Worm (Caenorhabditis elegans) whole organism, early embryonic: ENCODE results near the gene zmp-4.

Experiments used
- B0310.2 ChIP-seq: sonication (generic microtip); optimal IDR thresholded peaks from 2 replicates; lab custom pipeline; 2016; ENCODE audit warnings: mild to moderate bottlenecking, missing genetic modification characterization, missing compliant biosample characterization
- F13C5.2 ChIP-seq: sonication (generic microtip); optimal IDR thresholded peaks from 2 replicates; lab custom pipeline; 2017; ENCODE audit warnings: mild to moderate bottlenecking, missing genetic modification characterization, inconsistent platforms, missing compliant biosample characterization
- aly-1 ChIP-seq: sonication (generic microtip); optimal IDR thresholded peaks from 2 replicates; lab custom pipeline; 2016; ENCODE audit warnings: missing genetic modification characterization, missing compliant biosample characterization
- ama-1 ChIP-seq: fragments of 150-350 bp; optimal IDR thresholded peaks from 2 replicates; lab custom pipeline; 2014
- ceh-13 ChIP-seq: fragments of 200-800 bp; sonication (Bioruptor generic); optimal IDR thresholded peaks from 2 replicates; lab custom pipeline; 2018; ENCODE audit warnings: mild to moderate bottlenecking, missing genetic modification characterization, missing compliant biosample characterization
- ceh-36 ChIP-seq: sonication (generic microtip); optimal IDR thresholded peaks from 2 replicates; lab custom pipeline; 2016; ENCODE audit warnings: missing genetic modification characterization, inconsistent platforms, missing compliant biosample characterization
- ets-7 ChIP-seq: sonication (generic microtip); optimal IDR thresholded peaks from 2 replicates; lab custom pipeline; 2016; ENCODE audit warnings: missing genotype, missing genetic modification characterization, missing compliant biosample characterization
- flt-1 ChIP-seq: fragments of 200-800 bp; sonication (Bioruptor generic); IDR thresholded peaks from 2 replicates; pipeline ENCODE4 v1.3.6; 2022; ENCODE audit warnings: missing genetic modification characterization, missing compliant biosample characterization
- hmbx-1 ChIP-seq: sonication (generic microtip); optimal IDR thresholded peaks from 2 replicates; lab custom pipeline; 2016; ENCODE audit warnings: mild to moderate bottlenecking, missing genetic modification characterization, missing compliant biosample characterization
- hmg-4 ChIP-seq: fragments of 200-800 bp; sonication (Bioruptor generic); optimal IDR thresholded peaks from 2 replicates; lab custom pipeline; 2018; ENCODE audit warnings: mild to moderate bottlenecking, missing genetic modification characterization, missing compliant biosample characterization
- hnd-1 ChIP-seq: sonication (generic microtip); optimal IDR thresholded peaks from 2 replicates; lab custom pipeline; 2016; ENCODE audit warnings: missing genetic modification characterization, missing compliant biosample characterization
- pes-1 ChIP-seq: fragments of 200-800 bp; sonication (Bioruptor generic); IDR thresholded peaks from 2 replicates; pipeline ENCODE4 v1.3.6; 2022; ENCODE audit warnings: missing genetic modification reagents, missing genetic modification characterization, missing compliant biosample characterization
- scrt-1 ChIP-seq: fragments of 200-800 bp; sonication (Bioruptor generic); IDR thresholded peaks from 2 replicates; pipeline ENCODE4 v1.3.6; 2022; ENCODE audit warnings: missing genetic modification characterization, missing compliant biosample characterization
- sea-1 ChIP-seq: fragments of 200-800 bp; sonication (Bioruptor generic); conservative IDR thresholded peaks from 2 replicates; pipeline ENCODE4 v1.3.6; 2022; ENCODE audit warnings: missing genetic modification characterization, missing compliant biosample characterization
- tbx-11 ChIP-seq: fragments of 200-800 bp; sonication (Bioruptor generic); IDR thresholded peaks from 2 replicates; pipeline ENCODE4 v1.3.6; 2022; ENCODE audit warnings: missing genetic modification characterization, missing compliant biosample characterization
- tbx-37 ChIP-seq: fragments of 200-800 bp; sonication (Bioruptor generic); conservative IDR thresholded peaks from 2 replicates; pipeline ENCODE4 v1.3.6; 2022; ENCODE audit warnings: missing genetic modification reagents, missing genetic modification characterization, missing compliant biosample characterization
- tra-4 ChIP-seq: sonication (generic microtip); optimal IDR thresholded peaks from 2 replicates; lab custom pipeline; 2017; ENCODE audit warnings: missing genetic modification characterization, missing compliant biosample characterization

zmp-4 gene

ce11 chrV:14928248-14928647 is 6.8 kb upstream of the zmp-4 start, which contains the start of gene srg-55:
Gene srg-55, minus strand, starts transcription at chrV:14928348.
- no peak for TF ChIP-seq ama-1 (lab: Kevin White, UChicago)
- no peak for TF ChIP-seq F13C5.2 (tag; lab: Kevin White, UChicago)
- no peak for TF ChIP-seq scrt-1 (GFP tag; lab: Robert Waterston, UW)
- no peak for TF ChIP-seq hmbx-1 (tag; lab: Kevin White, UChicago)
- TF ChIP-seq aly-1: no peak
- TF ChIP-seq tbx-37: no peak
- TF ChIP-seq B0310.2 (tag; lab: Kevin White, UChicago): no peak
- no peak for TF ChIP-seq flt-1 (GFP tag; lab: Robert Waterston, UW)

ce11 chrV:14924104-14924503 is 2.7 kb upstream of the zmp-4 start, which contains the start of gene srg-54:
Gene srg-54, minus strand, starts transcription at chrV:14924204.
- TF ChIP-seq tbx-11: no peak
- TF ChIP-seq pes-1 (GFP tag; lab: Robert Waterston, UW): no peak
- TF ChIP-seq tra-4 (tag; lab: Kevin White, UChicago): no peak
- TF ChIP-seq ama-1 (lab: Kevin White, UChicago): no peak
- no peak for TF ChIP-seq ets-7 (tag; lab: Kevin White, UChicago)
- no peak for TF ChIP-seq tbx-37
- no peak for TF ChIP-seq flt-1 (GFP tag; lab: Robert Waterston, UW)
- TF ChIP-seq aly-1: no peak
- no peak for TF ChIP-seq B0310.2 (tag; lab: Kevin White, UChicago)
- TF ChIP-seq ceh-36: no peak
- no peak for TF ChIP-seq ceh-13 (GFP tag; lab: Kevin White, UChicago)
- no peak for TF ChIP-seq F13C5.2 (tag; lab: Kevin White, UChicago)
- TF ChIP-seq hmg-4 (GFP tag; lab: Kevin White, UChicago): no peak
- TF ChIP-seq hnd-1 (tag; lab: Kevin White, UChicago): no peak
- no peak for TF ChIP-seq hmbx-1 (tag; lab: Kevin White, UChicago)
- TF ChIP-seq sea-1 (GFP tag; lab: Robert Waterston, UW): no peak

ce11 chrV:14915599-14915998 is 5.8 kb downstream of the zmp-4 start, which contains the start of gene H12D21.11:
Gene H12D21.11, plus strand, starts transcription at chrV:14915899.
- no peak for TF ChIP-seq pes-1 (GFP tag; lab: Robert Waterston, UW)
- TF ChIP-seq hmg-4 (GFP tag; lab: Kevin White, UChicago): no peak
- TF ChIP-seq tbx-11: no peak
- TF ChIP-seq tra-4 (tag; lab: Kevin White, UChicago): no peak
- no peak for TF ChIP-seq F13C5.2 (tag; lab: Kevin White, UChicago)
- no peak for TF ChIP-seq ama-1 (lab: Kevin White, UChicago)
- no peak for TF ChIP-seq flt-1 (GFP tag; lab: Robert Waterston, UW)
- TF ChIP-seq sea-1 (GFP tag; lab: Robert Waterston, UW): no peak
- no peak for TF ChIP-seq aly-1
- no peak for TF ChIP-seq scrt-1 (GFP tag; lab: Robert Waterston, UW)
- no peak for TF ChIP-seq hnd-1 (tag; lab: Kevin White, UChicago)

- no peak for TF ChIP-seq B0310.2 (tag; lab: Kevin White, UChicago)
- no peak for TF ChIP-seq flt-1 (GFP tag; lab: Robert Waterston, UW)
- TF ChIP-seq F13C5.2 (tag; lab: Kevin White, UChicago): no peak
- no peak for TF ChIP-seq pes-1 (GFP tag; lab: Robert Waterston, UW)
- TF ChIP-seq tra-4 (tag; lab: Kevin White, UChicago): no peak
- TF ChIP-seq ets-7 (tag; lab: Kevin White, UChicago): no peak
- no peak for TF ChIP-seq hnd-1 (tag; lab: Kevin White, UChicago)
- TF ChIP-seq ceh-36: no peak
Observed at ce11 chrV:14910758-14911157, 10.7 kb downstream of the zmp-4 start.

DNA sequence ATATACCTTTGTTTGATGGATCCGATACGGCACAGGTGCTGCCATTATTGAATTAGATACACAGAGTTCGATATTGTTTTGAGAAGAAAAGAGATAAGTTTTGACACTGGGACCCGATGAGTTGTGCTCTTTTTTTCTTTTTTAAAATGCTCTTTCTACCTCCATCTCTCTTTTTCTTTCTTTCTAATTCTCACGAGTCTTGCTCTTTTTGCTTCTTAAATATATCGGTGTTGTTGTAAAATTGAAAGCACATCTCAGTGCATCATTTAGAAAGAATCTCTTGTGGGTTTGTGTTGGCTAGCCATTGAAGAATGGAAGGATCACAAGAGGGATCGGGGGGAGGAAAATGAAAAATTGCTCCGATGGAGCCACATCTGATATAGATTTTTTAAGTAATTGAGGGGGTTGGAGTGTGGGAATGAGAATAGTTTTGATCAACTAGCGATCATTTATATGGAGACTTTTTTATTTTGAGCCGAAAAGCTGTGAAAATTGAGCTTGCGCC is 12.0 kb downstream of the zmp-4 start, which contains the start of gene H12D21.9:
TSS of gene H12D21.9 (minus strand) at position 148 of the 505 bp plus-strand sequence.
- TF ChIP-seq tbx-11: no peak

DNA sequence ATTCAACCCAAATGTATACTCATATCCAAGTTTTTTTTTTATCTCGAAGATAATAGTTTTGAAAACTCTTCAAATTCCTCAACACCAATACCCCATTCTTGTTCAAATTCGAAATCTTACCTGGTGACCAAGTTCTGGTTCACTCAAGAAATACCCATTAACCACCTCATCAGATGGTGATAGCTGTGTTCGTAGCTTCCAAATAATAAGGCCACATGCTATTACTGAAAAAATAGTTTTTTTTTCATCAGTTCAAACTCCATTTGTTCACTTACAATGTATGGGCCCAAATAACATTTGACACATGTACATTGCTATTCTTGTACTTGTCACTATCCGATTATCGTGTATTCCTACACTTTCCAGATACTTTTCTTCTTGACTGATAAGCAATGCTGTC is 14.0 kb downstream of the zmp-4 start:
- no peak for TF ChIP-seq flt-1 (GFP tag; lab: Robert Waterston, UW)
- TF ChIP-seq tra-4 (tag; lab: Kevin White, UChicago): no peak
- no peak for TF ChIP-seq pes-1 (GFP tag; lab: Robert Waterston, UW)
- no peak for TF ChIP-seq B0310.2 (tag; lab: Kevin White, UChicago)
- no peak for TF ChIP-seq ceh-36
- no peak for TF ChIP-seq tbx-37
- TF ChIP-seq aly-1: no peak
- no peak for TF ChIP-seq ama-1 (lab: Kevin White, UChicago)
- no peak for TF ChIP-seq hmbx-1 (tag; lab: Kevin White, UChicago)
- TF ChIP-seq hnd-1 (tag; lab: Kevin White, UChicago): no peak
- TF ChIP-seq sea-1 (GFP tag; lab: Robert Waterston, UW): no peak
- TF ChIP-seq F13C5.2 (tag; lab: Kevin White, UChicago): no peak
- no peak for TF ChIP-seq ets-7 (tag; lab: Kevin White, UChicago)

DNA sequence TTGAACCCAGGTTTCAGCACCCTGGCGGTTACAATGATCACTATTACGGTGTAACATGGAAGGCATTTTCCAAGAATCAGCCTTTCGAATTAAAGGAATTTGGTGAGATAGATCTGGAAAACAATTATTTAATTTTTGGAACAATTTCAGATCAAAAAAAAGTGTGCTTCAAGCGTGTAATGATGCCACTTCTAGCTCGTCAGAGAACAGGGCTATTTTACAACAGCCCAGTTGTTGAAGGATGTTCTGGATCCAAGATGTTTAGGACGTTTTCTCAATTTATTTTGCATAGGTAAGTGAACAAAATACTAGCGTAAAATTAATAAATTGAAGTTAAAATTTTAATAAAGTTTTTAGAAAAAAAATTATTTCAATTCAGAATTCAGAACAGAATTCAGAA is 20.5 kb downstream of the zmp-4 start:
- no peak for TF ChIP-seq ama-1 (lab: Kevin White, UChicago)
- no peak for TF ChIP-seq B0310.2 (tag; lab: Kevin White, UChicago)
- no peak for TF ChIP-seq tra-4 (tag; lab: Kevin White, UChicago)
- no peak for TF ChIP-seq ets-7 (tag; lab: Kevin White, UChicago)
- no peak for TF ChIP-seq pes-1 (GFP tag; lab: Robert Waterston, UW)
- TF ChIP-seq tbx-11: no peak
- no peak for TF ChIP-seq flt-1 (GFP tag; lab: Robert Waterston, UW)
- TF ChIP-seq F13C5.2 (tag; lab: Kevin White, UChicago): no peak
- no peak for TF ChIP-seq hmg-4 (GFP tag; lab: Kevin White, UChicago)
- TF ChIP-seq sea-1 (GFP tag; lab: Robert Waterston, UW): no peak

DNA sequence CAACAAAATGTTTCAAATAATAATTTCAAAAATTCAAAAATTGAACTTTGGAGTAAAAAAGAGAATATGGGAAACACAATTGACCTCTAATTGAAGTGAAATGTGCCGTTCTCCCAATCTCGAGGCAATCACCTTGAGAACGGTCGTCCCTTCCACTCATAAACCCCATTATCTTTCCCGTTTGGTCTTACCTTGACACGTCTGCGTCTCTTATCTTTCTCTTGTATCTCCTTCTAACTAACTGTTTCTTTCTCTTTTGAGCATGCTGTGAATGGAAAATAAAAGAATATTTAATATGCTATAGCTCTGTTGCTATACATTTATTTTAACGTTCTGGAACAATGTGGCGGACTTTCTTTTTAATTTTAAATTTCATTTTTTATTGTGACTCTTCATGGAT is 21.9 kb downstream of the zmp-4 start, which contains the start of gene H12D21.10:
TSS of gene H12D21.10 (plus strand) at position 260 of the 400 bp plus-strand sequence.
- TF ChIP-seq tbx-11 (no peak), ama-1 (lab: Kevin White, UChicago) (no peak), B0310.2 (tag; lab: Kevin White, UChicago) (no peak), hmbx-1 (tag; lab: Kevin White, UChicago) (no peak), aly-1 (no peak), tbx-37 (no peak), hnd-1 (tag; lab: Kevin White, UChicago) (no peak), pes-1 (GFP tag; lab: Robert Waterston, UW) (no peak), flt-1 (GFP tag; lab: Robert Waterston, UW) (no peak), sea-1 (GFP tag; lab: Robert Waterston, UW) (no peak), ets-7 (tag; lab: Kevin White, UChicago) (no peak), scrt-1 (GFP tag; lab: Robert Waterston, UW) (no peak)
